Worm (Caenorhabditis elegans): ENCODE measurements around the gene rml-3.

- TF ChIP-seq rnt-1 (tag; optimal IDR thresholded peaks at IDR 0.05) (no peak), pag-3 (tag; optimal IDR thresholded peaks at IDR 0.05; ENCODE audit: borderline replicate concordance) (no peak), ceh-9 (tag; optimal IDR thresholded peaks at IDR 0.05) (no peak)
Observed at ce11 chrX:6277252-6277651, 38.4 kb upstream of the rml-3 start.
